Fruit fly (Drosophila melanogaster) whole organism, pupa: ENCODE measurements around the gene Vps8.

Experiments used
- CG8159 ChIP-seq: fragments of 200-800 bp; sonication (Bioruptor generic); optimal IDR thresholded peaks from 3 replicates; lab custom pipeline; 2018; ENCODE audit warnings: missing biosample characterization, mild to moderate bottlenecking, missing genetic modification characterization, moderate library complexity
- CG9948 ChIP-seq: fragments of 200-800 bp; sonication (Bioruptor generic); optimal IDR thresholded peaks from 2 replicates; lab custom pipeline; 2018; ENCODE audit warnings: missing biosample characterization, mild to moderate bottlenecking, missing genetic modification characterization, moderate library complexity
- Pif1B ChIP-seq: fragments of 200-800 bp; sonication (Bioruptor generic); optimal IDR thresholded peaks from 3 replicates; lab custom pipeline; 2016; ENCODE audit warnings: missing biosample characterization, missing genetic modification characterization

DNA sequence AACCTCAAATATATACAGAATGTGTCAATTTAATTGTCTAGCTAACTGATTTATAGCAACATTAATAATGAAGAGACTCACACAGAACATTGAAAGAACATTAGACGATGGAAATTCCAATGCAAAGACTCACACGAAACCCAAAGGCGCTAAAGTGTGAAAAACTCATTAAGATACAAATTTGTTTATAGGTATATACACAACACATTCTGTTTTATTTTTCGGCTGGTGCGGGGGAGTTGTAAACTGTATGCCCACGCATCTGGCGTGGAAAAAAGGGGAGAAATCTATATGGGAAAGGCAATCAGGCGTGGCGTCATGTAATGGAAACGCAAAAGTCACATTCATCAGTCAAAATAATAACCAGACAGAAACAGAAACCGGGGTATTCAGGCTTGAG is 24.6 kb upstream of the Vps8 start:
- TF ChIP-seq Pif1B (no peak), CG9948 (tag; lab: Kevin White, UChicago) (no peak), CG8159 (tag; lab: Kevin White, UChicago) (no peak)
